Worm (Caenorhabditis elegans): ENCODE results near the gene rnf-121.

ce11 chrIII:4196988-4197384 lies 26.2 kb upstream of the rnf-121 start, which contains the start of gene asd-1:
- TF ChIP-seq Y79H2A.3 (GFP tag; conservative IDR thresholded peaks at IDR 0.05), result no peak
- TF ChIP-seq T07F8.4 (tag; optimal IDR thresholded peaks at IDR 0.05), result no peak
- TF ChIP-seq attf-3 (GFP tag; conservative IDR thresholded peaks at IDR 0.05), result no peak
- TF ChIP-seq nfya-1 (tag; optimal IDR thresholded peaks at IDR 0.05; ENCODE audit: borderline replicate concordance, insufficient read depth), result no peak
- TF ChIP-seq cebp-2 (GFP tag; IDR thresholded peaks at IDR 0.05), result no peak
- no peak for TF ChIP-seq B0035.1 (tag; optimal IDR thresholded peaks at IDR 0.05)
- TF ChIP-seq lin-26 (GFP tag; IDR thresholded peaks at IDR 0.05), result no peak
- no peak for TF ChIP-seq ztf-25 (GFP tag; IDR thresholded peaks at IDR 0.05)

All from whole organism, young adult.